Worm (Caenorhabditis elegans) whole organism, L2 larva: ENCODE results near the gene T27E4.5.

Experiments
- C34F6.9 ChIP-seq: fragments of 150-350 bp; optimal IDR thresholded peaks from 2 replicates; lab custom pipeline; 2014; ENCODE audit warnings: missing biosample characterization, missing genetic modification characterization
- F13H6.1 ChIP-seq: sonication (generic microtip); optimal IDR thresholded peaks from 2 replicates; lab custom pipeline; 2016; ENCODE audit warnings: missing genetic modification characterization, missing compliant biosample characterization
- Y55F3AM.14 ChIP-seq: fragments of 200-800 bp; sonication (Bioruptor generic); optimal IDR thresholded peaks from 2 replicates; lab custom pipeline; 2018; ENCODE audit warnings: mild to moderate bottlenecking, missing genetic modification characterization, missing compliant biosample characterization
- ZK546.5 ChIP-seq: sonication (generic microtip); optimal IDR thresholded peaks from 2 replicates; lab custom pipeline; 2017; ENCODE audit warnings: missing biosample characterization, missing genetic modification characterization
- ama-1 ChIP-seq: fragments of 150-350 bp; optimal IDR thresholded peaks from 2 replicates; lab custom pipeline; 2018; ENCODE audit warnings: inconsistent platforms
- blmp-1 ChIP-seq: sonication (generic microtip); optimal IDR thresholded peaks from 2 replicates; lab custom pipeline; 2017; ENCODE audit warnings: missing genetic modification characterization, mild to moderate bottlenecking, missing compliant biosample characterization, antibody characterized with exemption, moderate library complexity; ENCODE audit not compliant: insufficient read depth
- crh-2 ChIP-seq: sonication (generic microtip); optimal IDR thresholded peaks from 2 replicates; lab custom pipeline; 2017; ENCODE audit warnings: missing biosample characterization, missing genetic modification characterization
- elt-3 ChIP-seq: sonication (generic microtip); optimal IDR thresholded peaks from 2 replicates; lab custom pipeline; 2017; ENCODE audit warnings: missing biosample characterization, missing genetic modification characterization
- fos-1 ChIP-seq: fragments of 150-350 bp; optimal IDR thresholded peaks from 2 replicates; lab custom pipeline; 2014; ENCODE audit warnings: missing biosample characterization, missing genetic modification characterization
- gmeb-1 ChIP-seq: fragments of 150-350 bp; optimal IDR thresholded peaks from 2 replicates; lab custom pipeline; 2014; ENCODE audit warnings: missing biosample characterization, missing genetic modification characterization
- lin-11 ChIP-seq: fragments of 150-350 bp; sonication (generic microtip); optimal IDR thresholded peaks from 2 replicates; lab custom pipeline; 2014; ENCODE audit warnings: missing biosample characterization, missing genetic modification characterization, inconsistent platforms, mixed read lengths
- lin-13 ChIP-seq: fragments of 150-350 bp; optimal IDR thresholded peaks from 2 replicates; lab custom pipeline; 2014; ENCODE audit warnings: missing biosample characterization, missing genetic modification reagents, missing genetic modification characterization
- lsy-2 ChIP-seq, 2 experiments: fragments of 150-350 bp in 1 of 2; sonication (generic microtip) in 1 of 2; optimal IDR thresholded peaks; 2 replicates each; lab custom pipeline; 2014 to 2017; ENCODE audit warnings: missing biosample characterization in 2 of 2, missing genetic modification characterization in 2 of 2
- mab-5 ChIP-seq: fragments of 150-350 bp; optimal IDR thresholded peaks from 2 replicates; lab custom pipeline; 2014; ENCODE audit warnings: missing biosample characterization, missing genetic modification characterization
- mdl-1 ChIP-seq, 2 experiments: fragments of 150-350 bp in 1 of 2; sonication (generic microtip) in 1 of 2; optimal IDR thresholded peaks; 2 replicates each; lab custom pipeline; 2017; ENCODE audit warnings: missing biosample characterization in 2 of 2, missing genetic modification characterization in 2 of 2
- nhr-129 ChIP-seq: fragments of 150-350 bp; optimal IDR thresholded peaks from 2 replicates; lab custom pipeline; 2014; ENCODE audit warnings: missing biosample characterization, missing genetic modification characterization
- nhr-21 ChIP-seq: fragments of 150-350 bp; optimal IDR thresholded peaks from 2 replicates; lab custom pipeline; 2014; ENCODE audit warnings: missing biosample characterization, missing genetic modification characterization
- nhr-25 ChIP-seq: fragments of 150-350 bp; sonication (generic microtip); optimal IDR thresholded peaks from 3 replicates; lab custom pipeline; 2014; ENCODE audit warnings: missing biosample characterization, missing genetic modification characterization
- sma-3 ChIP-seq: sonication (generic microtip); optimal IDR thresholded peaks from 2 replicates; lab custom pipeline; 2016; ENCODE audit warnings: missing genetic modification reagents, missing genetic modification characterization, missing compliant biosample characterization
- sma-9 ChIP-seq, 2 experiments: fragments of 150-350 bp in 1 of 2; sonication (generic microtip) in 1 of 2; optimal IDR thresholded peaks; 2 replicates each; lab custom pipeline; 2014 to 2016; ENCODE audit warnings: missing genetic modification characterization in 2 of 2, mild to moderate bottlenecking in 1 of 2, missing biosample characterization in 1 of 2, missing compliant biosample characterization in 1 of 2, missing genetic modification reagents in 1 of 2, moderate library complexity in 1 of 2
- snpc-4 ChIP-seq: fragments of 150-350 bp; optimal IDR thresholded peaks from 2 replicates; lab custom pipeline; 2014; ENCODE audit warnings: missing biosample characterization, missing genetic modification characterization
- unc-55 ChIP-seq: fragments of 150-350 bp; sonication (generic microtip); optimal IDR thresholded peaks from 3 replicates; lab custom pipeline; 2014; ENCODE audit warnings: missing biosample characterization, missing genetic modification reagents, missing genetic modification characterization
- zag-1 ChIP-seq: fragments of 150-350 bp; optimal IDR thresholded peaks from 2 replicates; lab custom pipeline; 2014; ENCODE audit warnings: missing biosample characterization, missing genetic modification characterization
- ztf-1 ChIP-seq: fragments of 200-800 bp; sonication (Bioruptor generic); conservative IDR thresholded peaks from 2 replicates; pipeline ENCODE4 v1.3.6; 2022; ENCODE audit warnings: missing genetic modification characterization, missing compliant biosample characterization
- ztf-4 ChIP-seq: fragments of 150-350 bp; optimal IDR thresholded peaks from 2 replicates; lab custom pipeline; 2014; ENCODE audit warnings: missing biosample characterization, missing genetic modification characterization

The T27E4.5 gene

ce11 chrV:9095613-9096317 is 26.2 kb upstream of the T27E4.5 start, which contains the start of gene F21C10.10 (continued):
- TF ChIP-seq unc-55 (GFP tag; lab: Kevin White, UChicago) (peak; percentile 29), blmp-1 (peak; percentile 72), sma-3 (GFP tag; lab: Kevin White, UChicago) (peak; percentile 93), Y55F3AM.14 (GFP tag; lab: Kevin White, UChicago) (peak; percentile 88)
- TF ChIP-seq, all 48 proteins: peak for 22

ce11 chrV:9094976-9095375 is 25.4 kb upstream of the T27E4.5 start:
- peak in 1 of 2 experiments; percentile 5 for TF ChIP-seq lsy-2 (tag; optimal IDR thresholded peaks at IDR 0.05; lab: Kevin White, UChicago)
- peak; percentile 13 for TF ChIP-seq crh-2
- peak; percentile 43 for TF ChIP-seq sma-9 (GFP tag; optimal IDR thresholded peaks at IDR 0.05; lab: Kevin White, UChicago)
- TF ChIP-seq sma-9 (tag; optimal IDR thresholded peaks at IDR 0.05; lab: Kevin White, UChicago): no peak
- no peak for TF ChIP-seq lin-13
- TF ChIP-seq fos-1 (tag; lab: Kevin White, UChicago): no peak
- TF ChIP-seq C34F6.9: peak; percentile 20

ce11 chrV:9094060-9094628 is 24.6 kb upstream of the T27E4.5 start:
- TF ChIP-seq ZK546.5: no peak
- no peak for TF ChIP-seq ztf-1
- TF ChIP-seq F13H6.1: peak; percentile 75
- peak; percentile 35 for TF ChIP-seq snpc-4
- peak; percentile 96 for TF ChIP-seq sma-9 (GFP tag; optimal IDR thresholded peaks at IDR 0.05; lab: Kevin White, UChicago)
- no peak for TF ChIP-seq sma-9 (tag; optimal IDR thresholded peaks at IDR 0.05; lab: Kevin White, UChicago)
- TF ChIP-seq ztf-4 (tag; lab: Kevin White, UChicago): peak; percentile 35
- TF ChIP-seq nhr-25: peak; percentile 5
- peak in 1 of 2 experiments; percentile 39 for TF ChIP-seq mdl-1 (tag; optimal IDR thresholded peaks at IDR 0.05; lab: Kevin White, UChicago)
- peak; percentile 81 for TF ChIP-seq crh-2
- TF ChIP-seq lsy-2 (tag; optimal IDR thresholded peaks at IDR 0.05; lab: Kevin White, UChicago): peak in 1 of 2 experiments; percentile 72
- peak; percentile 7 for TF ChIP-seq lin-11
- TF ChIP-seq Y55F3AM.14 (GFP tag; lab: Kevin White, UChicago): peak; percentile 48
- no peak for TF ChIP-seq zag-1 (tag; lab: Kevin White, UChicago)
- no peak for TF ChIP-seq mab-5 (tag; lab: Kevin White, UChicago)
- peak; percentile 58 for TF ChIP-seq sma-3 (GFP tag; lab: Kevin White, UChicago)
- TF ChIP-seq nhr-21 (tag; lab: Kevin White, UChicago): peak; percentile 21
- peak; percentile 46 for TF ChIP-seq ama-1 (lab: Kevin White, UChicago)
- TF ChIP-seq blmp-1: no peak
- peak; percentile 68 for TF ChIP-seq C34F6.9
- TF ChIP-seq gmeb-1: peak; percentile 51
- TF ChIP-seq nhr-129 (tag; lab: Kevin White, UChicago): peak; percentile 93
- TF ChIP-seq unc-55 (GFP tag; lab: Kevin White, UChicago): peak; percentile 0
- no peak for TF ChIP-seq elt-3 (tag; lab: Kevin White, UChicago)
- TF ChIP-seq, all 48 proteins: peak for 17

ce11 chrV:9092209-9092608 is 22.6 kb upstream of the T27E4.5 start, which contains the start of gene T27E4.1:
Gene T27E4.1 (plus strand): TSS chrV:9092345.
- TF ChIP-seq nhr-129 (tag; lab: Kevin White, UChicago) (peak; percentile 24), Y55F3AM.14 (GFP tag; lab: Kevin White, UChicago) (no peak), lsy-2 (tag; optimal IDR thresholded peaks at IDR 0.05; lab: Kevin White, UChicago) (peak in 1 of 2 experiments; percentile 4), lin-11 (no peak), sma-9 (GFP tag; optimal IDR thresholded peaks at IDR 0.05; lab: Kevin White, UChicago) (peak; percentile 28), sma-9 (tag; optimal IDR thresholded peaks at IDR 0.05; lab: Kevin White, UChicago) (no peak), ZK546.5 (no peak), unc-55 (GFP tag; lab: Kevin White, UChicago) (peak; percentile 53), C34F6.9 (peak; percentile 40), mdl-1 (tag; optimal IDR thresholded peaks at IDR 0.05; lab: Kevin White, UChicago) (no peak), zag-1 (tag; lab: Kevin White, UChicago) (peak; percentile 53)

ce11 chrV:9090824-9091798 is 21.5 kb upstream of the T27E4.5 start:
- TF ChIP-seq snpc-4: peak; percentile 18
